Fruit fly (Drosophila melanogaster) S2 (cell line): ENCODE data around the gene smash.

Experiments used
- CG8478 ChIP-seq: fragments of >200 bp; optimal IDR thresholded peaks from 2 replicates; lab custom pipeline; 2018
- CTCF ChIP-seq, 2 experiments: fragments of >200 bp; optimal IDR thresholded peaks; 2 replicates each; lab custom pipeline; 2018

DNA sequence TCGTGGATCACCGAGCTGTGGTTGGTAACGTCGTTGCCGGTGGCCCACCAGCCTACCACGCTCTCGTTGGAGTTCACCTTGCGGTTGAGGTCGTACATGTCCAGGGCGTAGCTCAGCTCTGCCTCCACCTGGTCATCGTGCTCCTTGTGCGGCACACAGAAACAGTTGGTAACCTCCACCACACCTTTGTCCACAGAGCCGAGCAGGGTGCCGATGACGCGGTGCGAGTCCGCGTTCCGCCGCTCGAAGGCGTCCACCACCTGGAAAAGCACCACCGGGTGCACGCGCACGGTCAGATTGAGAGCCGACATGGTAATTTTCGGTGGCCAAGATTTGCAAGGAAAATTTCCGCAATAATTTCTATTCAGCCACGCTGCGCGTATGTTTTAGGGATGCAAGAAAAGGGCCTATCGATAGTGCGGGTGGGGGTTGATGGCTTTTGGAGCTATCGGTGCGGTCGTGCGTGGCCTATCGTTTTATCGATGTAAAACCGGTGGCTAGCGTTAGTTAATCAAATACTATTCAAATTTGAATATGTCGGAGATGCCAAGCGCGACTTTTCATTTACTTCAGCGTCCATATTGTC lies 54.5 kb downstream of the smash start, which contains the start of gene eIF3f1:
- TF ChIP-seq CG8478 (lab: Kevin White, UChicago) (no peak), CTCF (optimal IDR thresholded peaks at IDR 0.05; lab: Kevin White, UChicago) (peak in 1 of 2 experiments; percentile 33)
